Worm (Caenorhabditis elegans): ENCODE data around the gene nspb-7.

Gene nspb-7

ce11 chrII:14618764-14619163, 40.7 kb downstream of the nspb-7 start:
- TF ChIP-seq tbx-11 (GFP tag; IDR thresholded peaks at IDR 0.05): no peak
- no peak for TF ChIP-seq aly-1 (tag; optimal IDR thresholded peaks at IDR 0.05)

ce11 chrII:14619806-14620205, 41.7 kb downstream of the nspb-7 start:
- TF ChIP-seq ama-1 (optimal IDR thresholded peaks at IDR 0.05) (no peak), aly-1 (tag; optimal IDR thresholded peaks at IDR 0.05) (no peak), ceh-13 (GFP tag; optimal IDR thresholded peaks at IDR 0.05) (no peak), ets-7 (tag; optimal IDR thresholded peaks at IDR 0.05) (no peak), tra-4 (tag; optimal IDR thresholded peaks at IDR 0.05) (no peak), flt-1 (GFP tag; IDR thresholded peaks at IDR 0.05) (no peak), ceh-36 (tag; optimal IDR thresholded peaks at IDR 0.05) (no peak)

- TF ChIP-seq F13C5.2 (tag; optimal IDR thresholded peaks at IDR 0.05) (no peak), hnd-1 (tag; optimal IDR thresholded peaks at IDR 0.05) (no peak), B0310.2 (tag; optimal IDR thresholded peaks at IDR 0.05) (no peak), tbx-37 (GFP tag; conservative IDR thresholded peaks at IDR 0.05) (no peak), hmg-4 (GFP tag; optimal IDR thresholded peaks at IDR 0.05) (no peak), aly-1 (tag; optimal IDR thresholded peaks at IDR 0.05) (no peak), tra-4 (tag; optimal IDR thresholded peaks at IDR 0.05) (no peak), hmbx-1 (tag; optimal IDR thresholded peaks at IDR 0.05) (no peak), sea-1 (GFP tag; conservative IDR thresholded peaks at IDR 0.05) (no peak), ceh-36 (tag; optimal IDR thresholded peaks at IDR 0.05) (no peak), ama-1 (optimal IDR thresholded peaks at IDR 0.05) (no peak)
These were observed 42.6 kb downstream of the nspb-7 start for ce11 chrII:14620730-14621129.

ce11 chrII:14622758-14623157, 44.6 kb downstream of the nspb-7 start, which contains the start of gene mltn-10:
Gene mltn-10 (plus strand): TSS chrII:14623058.
- TF ChIP-seq hmbx-1 (tag; optimal IDR thresholded peaks at IDR 0.05) (no peak), tbx-11 (GFP tag; IDR thresholded peaks at IDR 0.05) (no peak), scrt-1 (GFP tag; IDR thresholded peaks at IDR 0.05) (no peak), ama-1 (optimal IDR thresholded peaks at IDR 0.05) (no peak), pes-1 (GFP tag; IDR thresholded peaks at IDR 0.05) (no peak), hnd-1 (tag; optimal IDR thresholded peaks at IDR 0.05) (no peak), sea-1 (GFP tag; conservative IDR thresholded peaks at IDR 0.05) (no peak), flt-1 (GFP tag; IDR thresholded peaks at IDR 0.05) (no peak), F13C5.2 (tag; optimal IDR thresholded peaks at IDR 0.05) (no peak), hmg-4 (GFP tag; optimal IDR thresholded peaks at IDR 0.05) (no peak), ceh-13 (GFP tag; optimal IDR thresholded peaks at IDR 0.05) (no peak), aly-1 (tag; optimal IDR thresholded peaks at IDR 0.05) (no peak), ets-7 (tag; optimal IDR thresholded peaks at IDR 0.05) (no peak), B0310.2 (tag; optimal IDR thresholded peaks at IDR 0.05) (no peak), tbx-37 (GFP tag; conservative IDR thresholded peaks at IDR 0.05) (no peak), tra-4 (tag; optimal IDR thresholded peaks at IDR 0.05) (no peak), ceh-36 (tag; optimal IDR thresholded peaks at IDR 0.05) (no peak)

ce11 chrII:14626883-14627282, 48.8 kb downstream of the nspb-7 start:
- TF ChIP-seq ama-1 (optimal IDR thresholded peaks at IDR 0.05) (no peak), hmbx-1 (tag; optimal IDR thresholded peaks at IDR 0.05) (no peak), hmg-4 (GFP tag; optimal IDR thresholded peaks at IDR 0.05) (no peak), ceh-36 (tag; optimal IDR thresholded peaks at IDR 0.05) (no peak), scrt-1 (GFP tag; IDR thresholded peaks at IDR 0.05) (no peak), ceh-13 (GFP tag; optimal IDR thresholded peaks at IDR 0.05) (no peak), flt-1 (GFP tag; IDR thresholded peaks at IDR 0.05) (no peak)

ce11 chrII:14627330-14627729, 49.2 kb downstream of the nspb-7 start, which contains the start of gene tag-297:
Gene tag-297 (plus strand): TSS chrII:14627630.
- TF ChIP-seq aly-1 (tag; optimal IDR thresholded peaks at IDR 0.05) (no peak), pes-1 (GFP tag; IDR thresholded peaks at IDR 0.05) (no peak), hnd-1 (tag; optimal IDR thresholded peaks at IDR 0.05) (no peak), hmg-4 (GFP tag; optimal IDR thresholded peaks at IDR 0.05) (no peak), scrt-1 (GFP tag; IDR thresholded peaks at IDR 0.05) (no peak), sea-1 (GFP tag; conservative IDR thresholded peaks at IDR 0.05) (no peak), tbx-11 (GFP tag; IDR thresholded peaks at IDR 0.05) (no peak), B0310.2 (tag; optimal IDR thresholded peaks at IDR 0.05) (no peak), ceh-13 (GFP tag; optimal IDR thresholded peaks at IDR 0.05) (no peak), ama-1 (optimal IDR thresholded peaks at IDR 0.05) (no peak), tbx-37 (GFP tag; conservative IDR thresholded peaks at IDR 0.05) (no peak), hmbx-1 (tag; optimal IDR thresholded peaks at IDR 0.05) (no peak), ets-7 (tag; optimal IDR thresholded peaks at IDR 0.05) (no peak), tra-4 (tag; optimal IDR thresholded peaks at IDR 0.05) (no peak), F13C5.2 (tag; optimal IDR thresholded peaks at IDR 0.05) (no peak), ceh-36 (tag; optimal IDR thresholded peaks at IDR 0.05) (no peak), flt-1 (GFP tag; IDR thresholded peaks at IDR 0.05) (no peak)
